Worm (Caenorhabditis elegans): ENCODE measurements around the gene gcc-1.

gcc-1 gene

ce11 chrX:3126979-3127378, 32.8 kb upstream of the gcc-1 start, which contains the start of gene spc-1:
TSS of gene spc-1 (minus strand) at chrX:3127079.
- TF ChIP-seq ZK546.5 (tag; optimal IDR thresholded peaks at IDR 0.05), result no peak
- TF ChIP-seq hmg-1.1 (GFP tag; IDR thresholded peaks at IDR 0.05), result no peak
- TF ChIP-seq dmd-9 (GFP tag; IDR thresholded peaks at IDR 0.05), result no peak

- TF ChIP-seq ctbp-1 (GFP tag; IDR thresholded peaks at IDR 0.05) (peak; percentile 95), ama-1 (optimal IDR thresholded peaks at IDR 0.05) (no peak), mxl-3 (GFP tag; optimal IDR thresholded peaks at IDR 0.05) (peak; percentile 92), madf-9 (GFP tag; conservative IDR thresholded peaks at IDR 0.05) (peak; percentile 90), F10B5.3 (tag; optimal IDR thresholded peaks at IDR 0.05) (peak; percentile 15), ztf-11 (tag; optimal IDR thresholded peaks at IDR 0.05) (no peak), lin-13 (GFP tag; optimal IDR thresholded peaks at IDR 0.05) (peak; percentile 92), aly-2 (tag; optimal IDR thresholded peaks at IDR 0.05) (no peak), mep-1 (tag; optimal IDR thresholded peaks at IDR 0.05) (peak; percentile 98), lin-29 (GFP tag; IDR thresholded peaks at IDR 0.05) (no peak), attf-4 (tag; optimal IDR thresholded peaks at IDR 0.05) (peak; percentile 16), Y75B8A.6 (GFP tag; IDR thresholded peaks at IDR 0.05) (0 out of 2 replicates have a peak, but pooled peaks have one; percentile 67), F44E2.7 (GFP tag; IDR thresholded peaks at IDR 0.05) (0 out of 2 replicates have a peak, but pooled peaks have one; percentile 3), Y105C5A.15 (GFP tag; IDR thresholded peaks at IDR 0.05) (no peak), nhr-111 (GFP tag; optimal IDR thresholded peaks at IDR 0.05) (peak; percentile 28), R02D3.7 (tag; optimal IDR thresholded peaks at IDR 0.05) (no peak), sdz-12 (GFP tag; optimal IDR thresholded peaks at IDR 0.05) (no peak), snpc-4 (tag; optimal IDR thresholded peaks at IDR 0.05) (no peak), saeg-2 (GFP tag; IDR thresholded peaks at IDR 0.05) (peak; percentile 64; the same call in 1 of the 2 replicates), daf-8 (GFP tag; IDR thresholded peaks at IDR 0.05) (no peak), tra-1 (GFP tag; IDR thresholded peaks at IDR 0.05) (peak; percentile 72), pqm-1 (tag; optimal IDR thresholded peaks at IDR 0.05) (peak; percentile 13), mes-2 (tag; optimal IDR thresholded peaks at IDR 0.05; ENCODE audit: poor library complexity, severe bottlenecking) (peak; percentile 83), lsy-2 (tag; optimal IDR thresholded peaks at IDR 0.05) (peak; percentile 84 to 85), spr-3 (GFP tag; optimal IDR thresholded peaks at IDR 0.05) (peak; percentile 36), ZK546.5 (tag; optimal IDR thresholded peaks at IDR 0.05) (peak in 1 of 2 experiments; percentile 50), daf-12 (tag; optimal IDR thresholded peaks at IDR 0.05) (no peak), T26A8.4 (GFP tag; IDR thresholded peaks at IDR 0.05) (peak; percentile 71), hlh-11 (tag; optimal IDR thresholded peaks at IDR 0.05) (peak; percentile 98), fos-1 (tag; optimal IDR thresholded peaks at IDR 0.05) (no peak), mdt-29 (GFP tag; IDR thresholded peaks at IDR 0.05) (0 out of 2 replicates have a peak, but pooled peaks have one; percentile 32), hlh-30 (tag; optimal IDR thresholded peaks at IDR 0.05; ENCODE audit: insufficient read depth) (peak; percentile 86), lin-39 (tag; optimal IDR thresholded peaks at IDR 0.05) (no peak), lin-38 (GFP tag; IDR thresholded peaks at IDR 0.05) (peak; percentile 69), ceh-20 (GFP tag; IDR thresholded peaks at IDR 0.05) (peak; percentile 90), set-16 (GFP tag; IDR thresholded peaks at IDR 0.05) (peak; percentile 95), nhr-10 (tag; optimal IDR thresholded peaks at IDR 0.05) (peak; percentile 74), dpl-1 (GFP tag; optimal IDR thresholded peaks at IDR 0.05) (peak; percentile 41), spr-1 (tag; optimal IDR thresholded peaks at IDR 0.05) (peak; percentile 85), gei-8 (GFP tag; optimal IDR thresholded peaks at IDR 0.05) (peak; percentile 16), dmd-9 (GFP tag; IDR thresholded peaks at IDR 0.05) (0 out of 2 replicates have a peak, but pooled peaks have one; percentile 43), F49E8.2 (tag; optimal IDR thresholded peaks at IDR 0.05; ENCODE audit: borderline replicate concordance) (no peak), tag-97 (GFP tag; IDR thresholded peaks at IDR 0.05) (peak; percentile 65; the same call in 1 of the 2 replicates), dve-1 (tag; optimal IDR thresholded peaks at IDR 0.05; ENCODE audit: insufficient read depth) (peak; percentile 92), nhr-237 (tag; optimal IDR thresholded peaks at IDR 0.05) (no peak), daf-19 (GFP tag; conservative IDR thresholded peaks at IDR 0.05) (no peak), mdl-1 (tag; optimal IDR thresholded peaks at IDR 0.05) (peak; percentile 85 to 90)
Observed at ce11 chrX:3127626-3128142, 32.1 kb upstream of the gcc-1 start.

Measured in whole organism, L4 larva.